Fruit fly (Drosophila melanogaster) whole organism, prepupa: Measurements from ENCODE around the gene pic.

ENCODE experiments used
- Blimp-1 ChIP-seq: fragments of 200-800 bp; sonication (Bioruptor generic); optimal IDR thresholded peaks from 3 replicates; lab custom pipeline; 2017; ENCODE audit warnings: missing biosample characterization, missing genetic modification characterization, mild to moderate bottlenecking, moderate library complexity, missing genetic modification reagents
- CG10631 ChIP-seq: fragments of 200-800 bp; sonication (Bioruptor generic); optimal IDR thresholded peaks from 2 replicates; lab custom pipeline; 2016; ENCODE audit warnings: missing biosample characterization, missing genetic modification characterization
- CG10669 ChIP-seq: fragments of 200-800 bp; sonication (Bioruptor generic); optimal IDR thresholded peaks from 3 replicates; lab custom pipeline; 2018; ENCODE audit warnings: missing biosample characterization, mild to moderate bottlenecking, missing genetic modification characterization, moderate library complexity
- CG11294 ChIP-seq: fragments of 200-800 bp; sonication (Bioruptor generic); IDR thresholded peaks from 2 replicates; pipeline ENCODE4 v1.3.6; 2022; ENCODE audit warnings: missing biosample characterization, missing genetic modification characterization
- CG15336 ChIP-seq: fragments of 200-800 bp; sonication (Bioruptor generic); IDR thresholded peaks from 2 replicates; pipeline ENCODE4 v1.3.6; 2022; ENCODE audit warnings: missing biosample characterization, missing genetic modification characterization
- CG1621 ChIP-seq: fragments of 200-800 bp; sonication (Bioruptor generic); optimal IDR thresholded peaks from 3 replicates; lab custom pipeline; 2018; ENCODE audit warnings: missing biosample characterization, mild to moderate bottlenecking, missing genetic modification characterization
- CG31627 ChIP-seq: fragments of 200-800 bp; sonication (Bioruptor generic); optimal IDR thresholded peaks from 3 replicates; lab custom pipeline; 2016; ENCODE audit warnings: missing biosample characterization, missing genetic modification characterization
- CG32006 ChIP-seq: fragments of 200-800 bp; sonication (Bioruptor generic); optimal IDR thresholded peaks from 3 replicates; lab custom pipeline; 2017; ENCODE audit warnings: missing biosample characterization, mild to moderate bottlenecking, missing genetic modification characterization
- CG34406 ChIP-seq: fragments of 200-800 bp; sonication (Bioruptor generic); optimal IDR thresholded peaks from 3 replicates; lab custom pipeline; 2016; ENCODE audit warnings: missing biosample characterization, missing genetic modification characterization
- CG6163 ChIP-seq: fragments of 200-800 bp; sonication (Bioruptor generic); IDR thresholded peaks from 3 replicates; pipeline ENCODE4 v1.3.6; 2022; ENCODE audit warnings: missing biosample characterization, missing genetic modification characterization
- CG6792 ChIP-seq: fragments of 200-800 bp; sonication (Bioruptor generic); optimal IDR thresholded peaks from 3 replicates; lab custom pipeline; 2016; ENCODE audit warnings: missing biosample characterization, missing genetic modification characterization
- CG6854 ChIP-seq: fragments of 200-800 bp; sonication (Bioruptor generic); optimal IDR thresholded peaks from 2 replicates; lab custom pipeline; 2017; ENCODE audit warnings: missing biosample characterization, mild to moderate bottlenecking, missing genetic modification characterization
- CG7368 ChIP-seq: fragments of 200-800 bp; sonication (Bioruptor generic); optimal IDR thresholded peaks from 3 replicates; lab custom pipeline; 2016; ENCODE audit warnings: missing biosample characterization, missing genetic modification characterization
- CG8119 ChIP-seq: fragments of 200-800 bp; sonication (Bioruptor generic); IDR thresholded peaks from 3 replicates; pipeline ENCODE4 v1.3.6; 2022; ENCODE audit warnings: missing biosample characterization, missing genetic modification characterization
- CG8319 ChIP-seq: fragments of 200-800 bp; sonication (Bioruptor generic); optimal IDR thresholded peaks from 3 replicates; lab custom pipeline; 2016; ENCODE audit warnings: missing biosample characterization, missing genetic modification characterization
- CG9139 ChIP-seq: fragments of 200-800 bp; sonication (Bioruptor generic); optimal IDR thresholded peaks from 3 replicates; lab custom pipeline; 2017; ENCODE audit warnings: missing biosample characterization, mild to moderate bottlenecking, missing genetic modification characterization
- Eip75B ChIP-seq: fragments of 200-800 bp; sonication (Bioruptor generic); optimal IDR thresholded peaks from 3 replicates; lab custom pipeline; 2016; ENCODE audit warnings: missing biosample characterization, missing genetic modification characterization
- Eip78C ChIP-seq: fragments of 200-800 bp; sonication (Bioruptor generic); peaks from one replicate; lab custom pipeline; 2016; ENCODE audit warnings: missing biosample characterization, missing genetic modification characterization
- Eip93F ChIP-seq: fragments of 200-800 bp; sonication (Bioruptor generic); optimal IDR thresholded peaks from 2 replicates; lab custom pipeline; 2016; ENCODE audit warnings: missing biosample characterization, mild to moderate bottlenecking, missing genetic modification characterization
- Ets21C ChIP-seq: fragments of 200-800 bp; sonication (Bioruptor generic); optimal IDR thresholded peaks from 3 replicates; lab custom pipeline; 2016; ENCODE audit warnings: missing biosample characterization, missing genetic modification characterization
- Ets96B ChIP-seq: fragments of 200-800 bp; optimal IDR thresholded peaks from 2 replicates; lab custom pipeline; 2019; ENCODE audit warnings: missing biosample characterization, mild to moderate bottlenecking, missing genetic modification characterization, moderate library complexity
- Gug ChIP-seq: fragments of 200-800 bp; sonication (Bioruptor generic); IDR thresholded peaks from 2 replicates; pipeline ENCODE4 v1.3.6; 2022; ENCODE audit warnings: missing biosample characterization, missing genetic modification characterization
- Hr38 ChIP-seq: sonication (Bioruptor generic); optimal IDR thresholded peaks from 2 replicates; lab custom pipeline; 2016; ENCODE audit warnings: missing biosample characterization, missing genetic modification characterization
- Hr39 ChIP-seq: fragments of 200-800 bp; sonication (Bioruptor generic); optimal IDR thresholded peaks from 2 replicates; lab custom pipeline; 2016; ENCODE audit warnings: missing biosample characterization, missing genetic modification characterization
- Hr4 ChIP-seq: fragments of 200-800 bp; sonication (Bioruptor generic); optimal IDR thresholded peaks from 3 replicates; lab custom pipeline; 2016; ENCODE audit warnings: missing biosample characterization, missing genetic modification characterization
- Lpt ChIP-seq: fragments of 200-800 bp; sonication (Bioruptor generic); optimal IDR thresholded peaks from 3 replicates; lab custom pipeline; 2016; ENCODE audit warnings: missing biosample characterization, missing genetic modification characterization
- Met ChIP-seq: fragments of 200-800 bp; sonication (Bioruptor generic); optimal IDR thresholded peaks from 3 replicates; lab custom pipeline; 2016; ENCODE audit warnings: missing biosample characterization, missing genetic modification characterization
- OdsH ChIP-seq: fragments of 200-800 bp; sonication (Bioruptor generic); optimal IDR thresholded peaks from 3 replicates; lab custom pipeline; 2016; ENCODE audit warnings: missing biosample characterization, missing genetic modification characterization
- Sox14 ChIP-seq: fragments of 200-800 bp; sonication (Bioruptor generic); optimal IDR thresholded peaks from 3 replicates; lab custom pipeline; 2016; ENCODE audit warnings: missing biosample characterization, missing genetic modification characterization
- achi ChIP-seq: fragments of 200-800 bp; sonication (Bioruptor generic); optimal IDR thresholded peaks from 3 replicates; lab custom pipeline; 2016; ENCODE audit warnings: missing biosample characterization, missing genetic modification characterization
- acj6 ChIP-seq: fragments of 200-800 bp; sonication (Bioruptor generic); optimal IDR thresholded peaks from 3 replicates; lab custom pipeline; 2016; ENCODE audit warnings: missing biosample characterization, missing genetic modification characterization
- cyc ChIP-seq: fragments of 200-800 bp; sonication (Bioruptor generic); optimal IDR thresholded peaks from 3 replicates; lab custom pipeline; 2016; ENCODE audit warnings: missing biosample characterization, missing genetic modification characterization
- eg ChIP-seq: fragments of 200-800 bp; sonication (Bioruptor generic); IDR thresholded peaks from 3 replicates; pipeline ENCODE4 v1.3.6; 2022; ENCODE audit warnings: missing biosample characterization, missing genetic modification characterization
- fd59A ChIP-seq: fragments of 200-800 bp; sonication (Bioruptor generic); optimal IDR thresholded peaks from 2 replicates; lab custom pipeline; 2017; ENCODE audit warnings: missing biosample characterization, mild to moderate bottlenecking, missing genetic modification characterization, missing genetic modification reagents
- fd85E ChIP-seq: fragments of 200-800 bp; sonication (Bioruptor generic); optimal IDR thresholded peaks from 3 replicates; lab custom pipeline; 2016; ENCODE audit warnings: missing biosample characterization, missing genetic modification characterization
- fkh ChIP-seq: fragments of 200-800 bp; sonication (Bioruptor generic); optimal IDR thresholded peaks from 3 replicates; lab custom pipeline; 2017; ENCODE audit warnings: missing biosample characterization, mild to moderate bottlenecking, missing genetic modification characterization, moderate library complexity
- lz ChIP-seq: fragments of 200-800 bp; sonication (Bioruptor generic); optimal IDR thresholded peaks from 3 replicates; lab custom pipeline; 2016; ENCODE audit warnings: missing biosample characterization, missing genetic modification characterization
- spab ChIP-seq: fragments of 200-800 bp; sonication (Bioruptor generic); optimal IDR thresholded peaks from 2 replicates; lab custom pipeline; 2017; ENCODE audit warnings: missing biosample characterization, mild to moderate bottlenecking, missing genetic modification characterization, missing genetic modification reagents
- ss ChIP-seq, 2 experiments: fragments of 200-800 bp; sonication (Bioruptor generic); optimal IDR thresholded peaks; 2 replicates in 1 of 2; 3 replicates in 1 of 2; lab custom pipeline; 2017 to 2018; ENCODE audit warnings: mild to moderate bottlenecking in 2 of 2, missing biosample characterization in 2 of 2, missing genetic modification characterization in 2 of 2, moderate library complexity in 1 of 2
- svp ChIP-seq: fragments of 200-800 bp; sonication (Bioruptor generic); peaks from one replicate; lab custom pipeline; 2016; ENCODE audit warnings: missing biosample characterization, missing genetic modification characterization
- topi ChIP-seq: fragments of 200-800 bp; sonication (Bioruptor generic); optimal IDR thresholded peaks from 3 replicates; lab custom pipeline; 2016; ENCODE audit warnings: missing biosample characterization, missing genetic modification characterization

The pic gene

dm6 chr3R:13012351-13012750 lies 39.7 kb upstream of the pic start (continued):
- TF ChIP-seq svp (GFP tag; lab: Kevin White, UChicago) (peak; percentile 87), cyc (GFP tag; lab: Kevin White, UChicago) (peak; percentile 74), Met (GFP tag; lab: Kevin White, UChicago) (peak; percentile 71), CG11294 (peak; percentile 51), Hr39 (peak; percentile 75), CG31627 (peak; percentile 80), CG34406 (GFP tag; lab: Kevin White, UChicago) (peak; percentile 56), CG9139 (peak; percentile 64)

dm6 chr3R:13012990-13013389 lies 39.1 kb upstream of the pic start:
- TF ChIP-seq CG6163 (peak; percentile 59), CG9139 (no peak)

- TF ChIP-seq spab (no peak), CG11294 (peak; percentile 45; the same call in 1 of the 2 replicates), CG10631 (no peak), Eip93F (GFP tag; lab: Kevin White, UChicago) (no peak), CG9139 (no peak), Eip75B (GFP tag; lab: Kevin White, UChicago) (no peak), topi (GFP tag; lab: Kevin White, UChicago) (no peak), Hr4 (peak; percentile 43), CG1621 (no peak), fd59A (GFP tag; lab: Kevin White, UChicago) (no peak), fkh (GFP tag; lab: Kevin White, UChicago) (no peak), CG8319 (GFP tag; lab: Kevin White, UChicago) (no peak), eg (peak; percentile 54), Ets21C (GFP tag; lab: Kevin White, UChicago) (no peak), CG15336 (GFP tag; lab: Robert Waterston, UW) (peak; percentile 51), lz (GFP tag; lab: Kevin White, UChicago) (no peak), ss (GFP tag; optimal IDR thresholded peaks at IDR 0.05; lab: Kevin White, UChicago) (no peak), CG8119 (GFP tag; lab: Robert Waterston, UW) (0 out of 3 replicates have a peak, but pooled peaks have one; percentile 18), fd85E (no peak), Gug (GFP tag; lab: Robert Waterston, UW) (no peak; the same call in 1 of the 2 replicates), CG6163 (peak; percentile 41; the same call in 2 of the 3 replicates), CG10669 (no peak), achi (GFP tag; lab: Kevin White, UChicago) (no peak), Lpt (GFP tag; lab: Kevin White, UChicago) (no peak), CG7368 (GFP tag; lab: Kevin White, UChicago) (no peak), OdsH (GFP tag; lab: Kevin White, UChicago) (no peak), Hr39 (no peak), Ets96B (no peak), CG32006 (peak; percentile 55), cyc (GFP tag; lab: Kevin White, UChicago) (no peak), Hr38 (GFP tag; lab: Kevin White, UChicago) (no peak), Met (GFP tag; lab: Kevin White, UChicago) (no peak), acj6 (GFP tag; lab: Kevin White, UChicago) (no peak), CG6792 (GFP tag; lab: Kevin White, UChicago) (no peak), Eip78C (GFP tag; lab: Kevin White, UChicago) (no peak)
Observed at dm6 chr3R:13014168-13014881, 37.7 kb upstream of the pic start.

dm6 chr3R:13015402-13015801 lies 36.6 kb upstream of the pic start:
- TF ChIP-seq Sox14 (GFP tag; lab: Kevin White, UChicago) (peak; percentile 3), eg (0 out of 3 replicates have a peak, but pooled peaks have one; percentile 23), CG6854 (GFP tag; lab: Kevin White, UChicago) (peak; percentile 4), Blimp-1 (GFP tag; lab: Kevin White, UChicago) (peak; percentile 84), Eip75B (GFP tag; lab: Kevin White, UChicago) (no peak)
